Fruit fly (Drosophila melanogaster) whole organism, embryonic: Measurements from ENCODE around the gene CG7766.

Experiments used
- Asciz ChIP-seq: fragments of 200-800 bp; sonication (Bioruptor generic); optimal IDR thresholded peaks from 2 replicates; lab custom pipeline; 2017; ENCODE audit warnings: missing biosample characterization, mild to moderate bottlenecking, missing genetic modification characterization, missing genetic modification reagents
- CG1024 ChIP-seq: fragments of 200-800 bp; sonication (Bioruptor generic); IDR thresholded peaks from 2 replicates; pipeline ENCODE4 v1.3.6; 2022; ENCODE audit warnings: missing biosample characterization, missing genetic modification characterization
- CG10462 ChIP-seq: fragments of 200-800 bp; sonication (Bioruptor generic); optimal IDR thresholded peaks from 2 replicates; lab custom pipeline; 2016; ENCODE audit warnings: missing biosample characterization, missing genetic modification characterization
- CG11247 ChIP-seq: fragments of 200-800 bp; sonication (Bioruptor generic); IDR thresholded peaks from 2 replicates; pipeline ENCODE4 v1.3.6; 2022; ENCODE audit warnings: missing biosample characterization, missing genetic modification characterization
- CG11504 ChIP-seq: fragments of 200-800 bp; sonication (Bioruptor generic); optimal IDR thresholded peaks from 3 replicates; lab custom pipeline; 2019; ENCODE audit warnings: missing biosample characterization, mild to moderate bottlenecking, missing genetic modification characterization, moderate library complexity
- CG12659 ChIP-seq: fragments of 200-800 bp; sonication (Bioruptor generic); optimal IDR thresholded peaks from 3 replicates; lab custom pipeline; 2017; ENCODE audit warnings: mild to moderate bottlenecking, missing biosample characterization, missing genetic modification reagents, missing genetic modification characterization
- CG13123 ChIP-seq: fragments of 200-800 bp; sonication (Bioruptor generic); optimal IDR thresholded peaks from 2 replicates; lab custom pipeline; 2016; ENCODE audit warnings: missing biosample characterization, missing genetic modification characterization
- CG13894 ChIP-seq: fragments of 200-800 bp; sonication (Bioruptor generic); optimal IDR thresholded peaks from 3 replicates; lab custom pipeline; 2018; ENCODE audit warnings: missing biosample characterization, mild to moderate bottlenecking, missing genetic modification characterization, moderate library complexity
- CG17186 ChIP-seq: fragments of 200-800 bp; sonication (Bioruptor generic); optimal IDR thresholded peaks from 3 replicates; lab custom pipeline; 2017; ENCODE audit warnings: missing biosample characterization, missing genetic modification reagents, missing genetic modification characterization
- CG17612 ChIP-seq: fragments of 200-800 bp; sonication (Bioruptor generic); IDR thresholded peaks from 2 replicates; pipeline ENCODE4 v1.3.6; 2022; ENCODE audit warnings: missing biosample characterization, missing genetic modification characterization
- CG1792 ChIP-seq: fragments of 200-800 bp; sonication (Bioruptor generic); optimal IDR thresholded peaks from 2 replicates; lab custom pipeline; 2016; ENCODE audit warnings: missing biosample characterization, missing genetic modification characterization
- CG33557 ChIP-seq: fragments of 200-800 bp; sonication (Bioruptor generic); optimal IDR thresholded peaks from 2 replicates; lab custom pipeline; 2019; ENCODE audit warnings: missing biosample characterization, mild to moderate bottlenecking, missing genetic modification characterization, moderate library complexity
- CG3726 ChIP-seq: fragments of 200-800 bp; sonication (Bioruptor generic); IDR thresholded peaks from 3 replicates; pipeline ENCODE4, ENCODE4 v1.3.6; 2022; ENCODE audit warnings: missing biosample characterization, missing genetic modification characterization
- CG4328 ChIP-seq: fragments of 200-800 bp; sonication (Bioruptor generic); optimal IDR thresholded peaks from 3 replicates; lab custom pipeline; 2017; ENCODE audit warnings: missing biosample characterization, missing genetic modification reagents, missing genetic modification characterization
- CG6254 ChIP-seq: fragments of 200-800 bp; sonication (Bioruptor generic); optimal IDR thresholded peaks from 3 replicates; lab custom pipeline; 2017; ENCODE audit warnings: mild to moderate bottlenecking, missing biosample characterization, missing genetic modification reagents, missing genetic modification characterization
- CG6654 ChIP-seq: fragments of 200-800 bp; sonication (Bioruptor generic); optimal IDR thresholded peaks from 2 replicates; lab custom pipeline; 2017; ENCODE audit warnings: missing biosample characterization, mild to moderate bottlenecking, missing genetic modification characterization
- CG6791 ChIP-seq: fragments of 200-800 bp; sonication (Bioruptor generic); IDR thresholded peaks from 3 replicates; pipeline ENCODE4 v1.3.6; 2022; ENCODE audit warnings: missing biosample characterization, missing genetic modification characterization; ENCODE audit not compliant: partially characterized antibody
- CG6854 ChIP-seq: fragments of 200-800 bp; sonication (Bioruptor generic); optimal IDR thresholded peaks from 3 replicates; lab custom pipeline; 2017; ENCODE audit warnings: missing biosample characterization, mild to moderate bottlenecking, missing genetic modification characterization
- CG7987 ChIP-seq: fragments of 200-800 bp; sonication (Bioruptor generic); optimal IDR thresholded peaks from 2 replicates; lab custom pipeline; 2018; ENCODE audit warnings: missing biosample characterization, mild to moderate bottlenecking, missing genetic modification characterization, moderate library complexity
- CG8281 ChIP-seq: fragments of 200-800 bp; sonication (Bioruptor generic); optimal IDR thresholded peaks from 2 replicates; lab custom pipeline; 2018; ENCODE audit warnings: missing biosample characterization, mild to moderate bottlenecking, missing genetic modification characterization, moderate library complexity
- CG8290 ChIP-seq, 3 experiments: fragments of 200-800 bp; sonication (Bioruptor generic); optimal IDR thresholded peaks; 2 replicates each; lab custom pipeline; 2016 to 2019; ENCODE audit warnings: missing biosample characterization in 3 of 3, missing genetic modification characterization in 3 of 3, mild to moderate bottlenecking in 2 of 3, moderate library complexity in 1 of 3
- CG9437 ChIP-seq: fragments of 200-800 bp; sonication (Bioruptor generic); optimal IDR thresholded peaks from 2 replicates; lab custom pipeline; 2018; ENCODE audit warnings: missing biosample characterization, mild to moderate bottlenecking, missing genetic modification characterization
- CkIIα-i1 ChIP-seq: fragments of 200-800 bp; sonication (Bioruptor generic); IDR thresholded peaks from 2 replicates; pipeline ENCODE4 v1.3.6; 2022; ENCODE audit warnings: missing biosample characterization, missing genetic modification characterization
- H2.0 ChIP-seq: fragments of 200-800 bp; sonication (Bioruptor generic); IDR thresholded peaks from 2 replicates; pipeline ENCODE4 v1.3.6; 2022; ENCODE audit warnings: missing biosample characterization, missing genetic modification characterization
- Lpt ChIP-seq: fragments of >200 bp; optimal IDR thresholded peaks from 2 replicates; lab custom pipeline; 2018; ENCODE audit warnings: missing biosample characterization, missing genetic modification characterization
- Med ChIP-seq: fragments of 200-800 bp; sonication (Bioruptor generic); peaks from one replicate; lab custom pipeline; 2016; ENCODE audit warnings: missing biosample characterization, missing genetic modification characterization, mild to moderate bottlenecking, inconsistent platforms, moderate library complexity
- Mes4 ChIP-seq: fragments of 200-800 bp; sonication (Bioruptor generic); optimal IDR thresholded peaks from 2 replicates; lab custom pipeline; 2016; ENCODE audit warnings: missing biosample characterization, missing genetic modification characterization
- ap ChIP-seq: fragments of 200-800 bp; sonication (Bioruptor generic); IDR thresholded peaks from 2 replicates; pipeline ENCODE4 v1.3.6; 2022; ENCODE audit warnings: missing biosample characterization, missing genetic modification characterization
- bsh ChIP-seq, 2 experiments: fragments of 200-800 bp; sonication (Bioruptor generic); optimal IDR thresholded peaks; 2 replicates each; lab custom pipeline; 2017 to 2018; ENCODE audit warnings: mild to moderate bottlenecking in 2 of 2, missing biosample characterization in 2 of 2, missing genetic modification characterization in 2 of 2, moderate library complexity in 1 of 2
- cas ChIP-seq: fragments of 200-800 bp; sonication (Bioruptor generic); IDR thresholded peaks from 2 replicates; pipeline ENCODE4 v1.3.6; 2022; ENCODE audit warnings: missing biosample characterization, missing genetic modification characterization
- crc ChIP-seq: fragments of 200-800 bp; sonication (Bioruptor generic); optimal IDR thresholded peaks from 2 replicates; lab custom pipeline; 2016; ENCODE audit warnings: missing biosample characterization, missing genetic modification characterization
- dan ChIP-seq: fragments of 200-800 bp; sonication (Bioruptor generic); IDR thresholded peaks from 2 replicates; pipeline ENCODE4 v1.3.6; 2022; ENCODE audit warnings: missing biosample characterization, missing genetic modification characterization
- dati ChIP-seq: fragments of 200-800 bp; sonication (Bioruptor generic); IDR thresholded peaks from 2 replicates; pipeline ENCODE4 v1.3.6; 2022; ENCODE audit warnings: missing biosample characterization, missing genetic modification characterization
- esg ChIP-seq: fragments of 200-800 bp; sonication (Bioruptor generic); conservative IDR thresholded peaks from 2 replicates; pipeline ENCODE4 v1.3.6; 2022; ENCODE audit warnings: missing biosample characterization, missing genetic modification characterization
- gem ChIP-seq: fragments of 200-800 bp; sonication (Bioruptor generic); optimal IDR thresholded peaks from 2 replicates; lab custom pipeline; 2019; ENCODE audit warnings: missing biosample characterization, mild to moderate bottlenecking, missing genetic modification characterization, moderate library complexity
- gfzf ChIP-seq: fragments of 200-800 bp; sonication (Bioruptor generic); optimal IDR thresholded peaks from 2 replicates; lab custom pipeline; 2016; ENCODE audit warnings: missing biosample characterization, mild to moderate bottlenecking, missing genetic modification characterization, moderate library complexity
- gsb ChIP-seq: fragments of 200-800 bp; sonication (Bioruptor generic); IDR thresholded peaks from 2 replicates; pipeline ENCODE4 v1.3.6; 2022; ENCODE audit warnings: missing biosample characterization, missing genetic modification characterization
- knrl ChIP-seq: fragments of 200-800 bp; sonication (Bioruptor generic); IDR thresholded peaks from 3 replicates; pipeline ENCODE4 v1.3.6; 2022; ENCODE audit warnings: missing biosample characterization, missing genetic modification characterization; ENCODE audit not compliant: partially characterized antibody
- lov ChIP-seq, 2 experiments: fragments of 200-800 bp in 1 of 2; fragments of >200 bp in 1 of 2; sonication (Bioruptor generic) in 1 of 2; IDR thresholded peaks in 1 of 2; optimal IDR thresholded peaks in 1 of 2; 2 replicates in 1 of 2; 3 replicates in 1 of 2; pipeline versions ENCODE4 v1.3.6 to Lab custom; 2017 to 2022; ENCODE audit warnings: missing biosample characterization in 1 of 2, missing genetic modification characterization in 1 of 2
- nau ChIP-seq: fragments of 200-800 bp; sonication (Bioruptor generic); optimal IDR thresholded peaks from 3 replicates; lab custom pipeline; 2017; ENCODE audit warnings: missing biosample characterization, mild to moderate bottlenecking, missing genetic modification characterization, missing genetic modification reagents
- nom ChIP-seq: fragments of 200-800 bp; sonication (Bioruptor generic); optimal IDR thresholded peaks from 2 replicates; lab custom pipeline; 2017; ENCODE audit warnings: missing biosample characterization, missing genetic modification characterization, mild to moderate bottlenecking, moderate library complexity, missing genetic modification reagents
- odd ChIP-seq: fragments of 200-800 bp; sonication (Bioruptor generic); optimal IDR thresholded peaks from 2 replicates; lab custom pipeline; 2017; ENCODE audit warnings: missing biosample characterization, mild to moderate bottlenecking, missing genetic modification characterization
- onecut ChIP-seq: fragments of 200-800 bp; sonication (Bioruptor generic); IDR thresholded peaks from 2 replicates; pipeline ENCODE4 v1.3.6; 2022; ENCODE audit warnings: missing biosample characterization, missing genetic modification characterization
- psq ChIP-seq: fragments of 200-800 bp; sonication (Bioruptor generic); optimal IDR thresholded peaks from 2 replicates; lab custom pipeline; 2017; ENCODE audit warnings: missing biosample characterization, missing genetic modification characterization
- pzg ChIP-seq: fragments of 200-800 bp; sonication (Bioruptor generic); optimal IDR thresholded peaks from 3 replicates; lab custom pipeline; 2018; ENCODE audit warnings: missing biosample characterization, mild to moderate bottlenecking, missing genetic modification characterization, moderate library complexity
- sens ChIP-seq: fragments of 200-800 bp; sonication (Bioruptor generic); peaks from one replicate; lab custom pipeline; 2016; ENCODE audit warnings: missing biosample characterization, missing genetic modification characterization
- shn ChIP-seq: fragments of 200-800 bp; sonication (Bioruptor generic); optimal IDR thresholded peaks from 3 replicates; lab custom pipeline; 2016; ENCODE audit warnings: missing biosample characterization, missing genetic modification characterization
- tgo ChIP-seq: fragments of 200-800 bp; sonication (Bioruptor generic); IDR thresholded peaks from 3 replicates; pipeline ENCODE4 v1.3.6; 2022; ENCODE audit warnings: missing biosample characterization, missing genetic modification characterization
- twi ChIP-seq: fragments of 200-800 bp; optimal IDR thresholded peaks from 2 replicates; lab custom pipeline; 2019; ENCODE audit warnings: missing biosample characterization, mild to moderate bottlenecking, missing genetic modification characterization, moderate library complexity
- wor ChIP-seq: fragments of 200-800 bp; sonication (Bioruptor generic); IDR thresholded peaks from 2 replicates; pipeline ENCODE4 v1.3.6; 2022; ENCODE audit warnings: missing biosample characterization, missing genetic modification characterization

Gene CG7766

DNA sequence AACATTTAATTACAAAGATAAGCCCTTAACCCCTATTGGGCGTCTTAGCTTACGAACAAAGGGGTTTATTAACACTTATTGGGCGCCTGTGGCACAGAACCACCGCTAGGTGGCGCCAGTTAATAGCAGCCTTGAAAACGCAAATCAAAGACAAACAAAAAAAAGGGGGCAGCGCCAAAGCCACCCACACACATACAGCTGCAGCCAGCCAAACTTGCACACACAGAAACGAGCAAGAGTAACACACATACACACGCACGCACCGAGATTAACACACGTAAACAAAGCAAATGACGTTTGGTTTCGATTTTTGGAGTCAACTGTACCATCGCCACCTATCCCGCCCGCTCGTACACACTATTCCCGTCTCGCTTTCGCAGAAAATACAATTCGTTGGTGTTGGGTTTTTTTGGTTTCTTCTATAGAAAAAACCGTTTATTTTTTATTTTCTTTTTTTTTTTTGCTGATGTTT lies 48.6 kb upstream of the CG7766 start (continued):
- TF ChIP-seq tgo (GFP tag; lab: Robert Waterston, UW) = 0 out of 3 replicates have a peak, but pooled peaks have one; percentile 15
- TF ChIP-seq CG12659 (GFP tag; lab: Kevin White, UChicago) = peak; percentile 61
- TF ChIP-seq bsh (GFP tag; optimal IDR thresholded peaks at IDR 0.05; lab: Kevin White, UChicago) = peak; percentile 19 to 20
- peak; percentile 3 for TF ChIP-seq CG8290 (GFP tag; optimal IDR thresholded peaks at IDR 0.05; lab: Kevin White, UChicago)
- TF ChIP-seq CG8290 (tag; optimal IDR thresholded peaks at IDR 0.05; lab: Kevin White, UChicago) = no peak
- TF ChIP-seq CG4328 = no peak
- TF ChIP-seq CG6254 (GFP tag; lab: Kevin White, UChicago) = no peak
- peak; percentile 69 for TF ChIP-seq CG13894 (tag; lab: Kevin White, UChicago)
- TF ChIP-seq CG11504 = no peak
- TF ChIP-seq onecut (GFP tag; lab: Robert Waterston, UW) = peak; percentile 71; the same call in 1 of the 2 replicates
- TF ChIP-seq gsb (GFP tag; lab: Robert Waterston, UW) = no peak
- TF ChIP-seq Mes4 (GFP tag; lab: Kevin White, UChicago) = no peak
- peak; percentile 79 for TF ChIP-seq sens (GFP tag; lab: Kevin White, UChicago)
- peak; percentile 81 for TF ChIP-seq Med (GFP tag; lab: Kevin White, UChicago)
- TF ChIP-seq CkIIα-i1 (GFP tag; lab: Robert Waterston, UW) = no peak
- no peak for TF ChIP-seq CG17612 (GFP tag; lab: Robert Waterston, UW)
- no peak for TF ChIP-seq CG6654 (GFP tag; lab: Kevin White, UChicago)
- TF ChIP-seq psq (GFP tag; lab: Kevin White, UChicago) = no peak
- no peak for TF ChIP-seq knrl (GFP tag; lab: Robert Waterston, UW)
- no peak for TF ChIP-seq crc (GFP tag; lab: Kevin White, UChicago)
- TF ChIP-seq ap (GFP tag; lab: Robert Waterston, UW) = no peak
- no peak for TF ChIP-seq CG8281 (tag; lab: Kevin White, UChicago)
- TF ChIP-seq CG10462 = no peak
- TF ChIP-seq lov (optimal IDR thresholded peaks at IDR 0.05; lab: Kevin White, UChicago) = no peak
- TF ChIP-seq lov (GFP tag; IDR thresholded peaks at IDR 0.05; lab: Robert Waterston, UW) = 0 out of 3 replicates have a peak, but pooled peaks have one; percentile 23
- no peak for TF ChIP-seq H2.0 (GFP tag; lab: Robert Waterston, UW)
- TF ChIP-seq Lpt = no peak
- TF ChIP-seq CG1024 = peak; percentile 22; the same call in 1 of the 2 replicates
- no peak for TF ChIP-seq dan (GFP tag; lab: Robert Waterston, UW)
- TF ChIP-seq gem (tag; lab: Kevin White, UChicago) = no peak
- TF ChIP-seq CG17186 = peak; percentile 33
- TF ChIP-seq CG33557 (GFP tag; lab: Kevin White, UChicago) = peak; percentile 44
- TF ChIP-seq CG1792 = no peak
- TF ChIP-seq odd (GFP tag; lab: Kevin White, UChicago) = no peak
- no peak for TF ChIP-seq CG9437 (GFP tag; lab: Kevin White, UChicago)
- TF ChIP-seq gfzf (GFP tag; lab: Kevin White, UChicago) = peak; percentile 11
- TF ChIP-seq wor (GFP tag; lab: Robert Waterston, UW) = no peak
- TF ChIP-seq nom (GFP tag; lab: Kevin White, UChicago) = peak; percentile 72
- no peak for TF ChIP-seq esg (GFP tag; lab: Robert Waterston, UW)
- no peak for TF ChIP-seq dati (GFP tag; lab: Robert Waterston, UW)
- TF ChIP-seq CG6791 = no peak
- no peak for TF ChIP-seq Asciz (GFP tag; lab: Kevin White, UChicago)
- no peak for TF ChIP-seq CG6854 (GFP tag; lab: Kevin White, UChicago)
- no peak for TF ChIP-seq shn (GFP tag; lab: Kevin White, UChicago)
- TF ChIP-seq CG7987 (GFP tag; lab: Kevin White, UChicago) = no peak
- peak; percentile 10 for TF ChIP-seq pzg (GFP tag; lab: Kevin White, UChicago)
- TF ChIP-seq CG3726 (GFP tag; lab: Robert Waterston, UW) = no peak
- no peak for TF ChIP-seq cas (GFP tag; lab: Robert Waterston, UW)
- TF ChIP-seq CG13123 (GFP tag; lab: Kevin White, UChicago) = peak; percentile 33
- TF ChIP-seq twi (tag; lab: Kevin White, UChicago) = no peak
- TF ChIP-seq nau (GFP tag; lab: Kevin White, UChicago) = no peak
- peak; percentile 11; the same call in 1 of the 2 replicates for TF ChIP-seq CG11247 (GFP tag; lab: Robert Waterston, UW)
